Fruit fly (Drosophila melanogaster) whole organism, embryonic: ENCODE measurements around the gene Ubi-p63E.
A peak's percentile ranks its signal among the peaks of the same experiment; 100 is the strongest.

Source experiments
- B-H1 ChIP-seq: fragments of 200-800 bp; sonication (Bioruptor generic); IDR thresholded peaks from 3 replicates; pipeline ENCODE4 v1.3.6; 2022; ENCODE audit warnings: missing biosample characterization, missing genetic modification characterization
- C15 ChIP-seq: fragments of 200-800 bp; sonication (Bioruptor generic); IDR thresholded peaks from 3 replicates; pipeline ENCODE4 v1.3.6; 2022; ENCODE audit warnings: missing biosample characterization, missing genetic modification characterization
- CG11093 ChIP-seq: fragments of 200-800 bp; sonication (Bioruptor generic); IDR thresholded peaks from 3 replicates; pipeline ENCODE4 v1.3.6; 2022; ENCODE audit warnings: missing biosample characterization, missing genetic modification characterization
- CG12219 ChIP-seq: fragments of 200-800 bp; sonication (Bioruptor generic); optimal IDR thresholded peaks from 3 replicates; lab custom pipeline; 2018; ENCODE audit warnings: missing biosample characterization, mild to moderate bottlenecking, missing genetic modification characterization
- CG12391 ChIP-seq: fragments of 200-800 bp; sonication (Bioruptor generic); optimal IDR thresholded peaks from 3 replicates; lab custom pipeline; 2018; ENCODE audit warnings: missing biosample characterization, mild to moderate bottlenecking, missing genetic modification characterization, moderate library complexity
- CG14860 ChIP-seq: fragments of 200-800 bp; sonication (Bioruptor generic); IDR thresholded peaks from 3 replicates; pipeline ENCODE4 v1.3.6; 2022; ENCODE audit warnings: missing biosample characterization, missing genetic modification characterization; ENCODE audit not compliant: partially characterized antibody
- CG15269 ChIP-seq: fragments of 200-800 bp; sonication (Bioruptor generic); optimal IDR thresholded peaks from 2 replicates; lab custom pipeline; 2018; ENCODE audit warnings: missing biosample characterization, mild to moderate bottlenecking, missing genetic modification characterization, moderate library complexity
- CG15601 ChIP-seq: fragments of 200-800 bp; sonication (Bioruptor generic); optimal IDR thresholded peaks from 3 replicates; lab custom pipeline; 2019; ENCODE audit warnings: missing biosample characterization, mild to moderate bottlenecking, missing genetic modification characterization, moderate library complexity
- CG1647 ChIP-seq: fragments of 200-800 bp; sonication (Bioruptor generic); optimal IDR thresholded peaks from 3 replicates; lab custom pipeline; 2016; ENCODE audit warnings: missing biosample characterization, missing genetic modification characterization
- CG16779 ChIP-seq: fragments of 200-800 bp; sonication (Bioruptor generic); IDR thresholded peaks from 2 replicates; pipeline ENCODE4 v1.3.6; 2022; ENCODE audit warnings: missing biosample characterization, missing genetic modification characterization
- CG18619 ChIP-seq: fragments of 200-800 bp; sonication (Bioruptor generic); optimal IDR thresholded peaks from 3 replicates; lab custom pipeline; 2017; ENCODE audit warnings: missing biosample characterization, mild to moderate bottlenecking, missing genetic modification characterization
- CG18764 ChIP-seq: fragments of 200-800 bp; sonication (Bioruptor generic); optimal IDR thresholded peaks from 3 replicates; lab custom pipeline; 2016; ENCODE audit warnings: missing biosample characterization, missing genetic modification characterization
- CG2129 ChIP-seq: fragments of 200-800 bp; sonication (Bioruptor generic); IDR thresholded peaks from 2 replicates; pipeline ENCODE4 v1.3.6; 2022; ENCODE audit warnings: missing biosample characterization, missing genetic modification characterization; ENCODE audit not compliant: partially characterized antibody
- CG31365 ChIP-seq: fragments of 200-800 bp; sonication (Bioruptor generic); optimal IDR thresholded peaks from 2 replicates; lab custom pipeline; 2018; ENCODE audit warnings: missing biosample characterization, mild to moderate bottlenecking, missing genetic modification characterization
- CG42726 ChIP-seq: fragments of 200-800 bp; sonication (Bioruptor generic); IDR thresholded peaks from 2 replicates; pipeline ENCODE4 v1.3.6; 2022; ENCODE audit warnings: missing biosample characterization, missing genetic modification characterization; ENCODE audit not compliant: partially characterized antibody
- CG4282 ChIP-seq: fragments of 200-800 bp; sonication (Bioruptor generic); optimal IDR thresholded peaks from 2 replicates; lab custom pipeline; 2016; ENCODE audit warnings: missing biosample characterization, missing genetic modification characterization
- CG4424 ChIP-seq: fragments of 200-800 bp; sonication (Bioruptor generic); optimal IDR thresholded peaks from 3 replicates; lab custom pipeline; 2016; ENCODE audit warnings: missing biosample characterization, missing genetic modification characterization
- CG7357 ChIP-seq: fragments of 200-800 bp; sonication (Bioruptor generic); IDR thresholded peaks from 3 replicates; pipeline ENCODE4 v1.3.6; 2022; ENCODE audit warnings: missing biosample characterization, missing genetic modification characterization
- CG8281 ChIP-seq: fragments of 200-800 bp; sonication (Bioruptor generic); optimal IDR thresholded peaks from 2 replicates; lab custom pipeline; 2018; ENCODE audit warnings: missing biosample characterization, mild to moderate bottlenecking, missing genetic modification characterization, moderate library complexity
- CG8359 ChIP-seq: fragments of 200-800 bp; sonication (Bioruptor generic); optimal IDR thresholded peaks from 2 replicates; lab custom pipeline; 2017; ENCODE audit warnings: missing biosample characterization, mild to moderate bottlenecking, missing genetic modification characterization, borderline replicate concordance
- CTCF ChIP-seq: fragments of 200-800 bp; sonication (Bioruptor generic); optimal IDR thresholded peaks from 2 replicates; lab custom pipeline; 2017; ENCODE audit warnings: missing biosample characterization, mild to moderate bottlenecking, missing genetic modification characterization, moderate library complexity
- CoRest ChIP-seq: fragments of 200-800 bp; sonication (Bioruptor generic); optimal IDR thresholded peaks from 3 replicates; lab custom pipeline; 2018; ENCODE audit warnings: missing biosample characterization, mild to moderate bottlenecking, missing genetic modification characterization, moderate library complexity
- Dbx ChIP-seq: fragments of 200-800 bp; sonication (Bioruptor generic); IDR thresholded peaks from 3 replicates; pipeline ENCODE4 v1.3.6; 2022; ENCODE audit warnings: missing biosample characterization, missing genetic modification characterization
- Dip2 ChIP-seq: fragments of 200-800 bp; sonication (Bioruptor generic); IDR thresholded peaks from 2 replicates; pipeline ENCODE4 v1.3.6; 2022; ENCODE audit warnings: missing biosample characterization, missing genetic modification characterization
- E2f1 ChIP-seq: fragments of 200-800 bp; sonication (Bioruptor generic); IDR thresholded peaks from 2 replicates; pipeline ENCODE4 v1.3.6; 2022; ENCODE audit warnings: missing biosample characterization, missing genetic modification characterization
- GATAe ChIP-seq: fragments of 200-800 bp; sonication (Bioruptor generic); conservative IDR thresholded peaks from 2 replicates; pipeline ENCODE4 v1.3.6; 2022; ENCODE audit warnings: missing biosample characterization, missing genetic modification characterization
- HHEX ChIP-seq: fragments of 200-800 bp; sonication (Bioruptor generic); optimal IDR thresholded peaks from 3 replicates; lab custom pipeline; 2017; ENCODE audit warnings: missing biosample characterization, mild to moderate bottlenecking, missing genetic modification characterization, missing genetic modification reagents
- MBD-R2 ChIP-seq: fragments of 200-800 bp; sonication (Bioruptor generic); IDR thresholded peaks from 2 replicates; pipeline ENCODE4 v1.3.6; 2022; ENCODE audit warnings: missing biosample characterization, missing genetic modification characterization
- Mes4 ChIP-seq: fragments of 200-800 bp; sonication (Bioruptor generic); optimal IDR thresholded peaks from 2 replicates; lab custom pipeline; 2016; ENCODE audit warnings: missing biosample characterization, missing genetic modification characterization
- Optix ChIP-seq: fragments of 200-800 bp; sonication (Bioruptor generic); IDR thresholded peaks from 3 replicates; pipeline ENCODE4 v1.3.6; 2022; ENCODE audit warnings: missing biosample characterization, missing genetic modification characterization
- Rx ChIP-seq: fragments of 200-800 bp; sonication (Bioruptor generic); IDR thresholded peaks from 2 replicates; pipeline ENCODE4 v1.3.6; 2022; ENCODE audit warnings: missing biosample characterization, missing genetic modification characterization
- Sox102F ChIP-seq: fragments of 200-800 bp; sonication (Bioruptor generic); optimal IDR thresholded peaks from 2 replicates; lab custom pipeline; 2018; ENCODE audit warnings: missing biosample characterization, mild to moderate bottlenecking, missing genetic modification characterization, moderate library complexity
- Xbp1 ChIP-seq: fragments of 200-800 bp; sonication (Bioruptor generic); optimal IDR thresholded peaks from 3 replicates; lab custom pipeline; 2016; ENCODE audit warnings: missing biosample characterization, mild to moderate bottlenecking, missing genetic modification characterization
- ab ChIP-seq: fragments of 200-800 bp; sonication (Bioruptor generic); optimal IDR thresholded peaks from 2 replicates; lab custom pipeline; 2016; ENCODE audit warnings: missing biosample characterization, missing genetic modification characterization
- cato ChIP-seq: fragments of 200-800 bp; sonication (Bioruptor generic); optimal IDR thresholded peaks from 2 replicates; lab custom pipeline; 2016; ENCODE audit warnings: missing biosample characterization, missing genetic modification characterization, borderline replicate concordance
- corto ChIP-seq: fragments of 200-800 bp; sonication (Bioruptor generic); optimal IDR thresholded peaks from 2 replicates; lab custom pipeline; 2016; ENCODE audit warnings: missing biosample characterization, mild to moderate bottlenecking, missing genetic modification characterization, moderate library complexity
- da ChIP-seq: fragments of 200-800 bp; sonication (Bioruptor generic); optimal IDR thresholded peaks from 2 replicates; lab custom pipeline; 2016; ENCODE audit warnings: missing biosample characterization, missing genetic modification characterization
- dpn ChIP-seq, 2 experiments: fragments of 200-800 bp; sonication (Bioruptor generic); optimal IDR thresholded peaks; 3 replicates each; lab custom pipeline; 2016; ENCODE audit warnings: missing biosample characterization in 2 of 2, missing genetic modification characterization in 2 of 2
- ewg ChIP-seq: fragments of 200-800 bp; sonication (Bioruptor generic); optimal IDR thresholded peaks from 3 replicates; lab custom pipeline; 2017; ENCODE audit warnings: mild to moderate bottlenecking, missing biosample characterization, missing genetic modification reagents, missing genetic modification characterization
- fd64A ChIP-seq: fragments of 200-800 bp; sonication (Bioruptor generic); optimal IDR thresholded peaks from 3 replicates; lab custom pipeline; 2018; ENCODE audit warnings: missing biosample characterization, mild to moderate bottlenecking, missing genetic modification characterization
- fu2 ChIP-seq: fragments of 200-800 bp; sonication (Bioruptor generic); optimal IDR thresholded peaks from 2 replicates; lab custom pipeline; 2016; ENCODE audit warnings: missing biosample characterization, missing genetic modification characterization
- lola ChIP-seq, 3 experiments: fragments of >200 bp in 2 of 3; fragments of 200-800 bp in 1 of 3; sonication (Bioruptor generic) in 1 of 3; optimal IDR thresholded peaks; 2 replicates each; lab custom pipeline; 2017 to 2019; ENCODE audit warnings: missing biosample characterization in 3 of 3, missing genetic modification characterization in 3 of 3, mild to moderate bottlenecking in 1 of 3, moderate library complexity in 1 of 3
- prd ChIP-seq, 3 experiments: fragments of >200 bp in 2 of 3; fragments of 200-800 bp in 1 of 3; sonication (Bioruptor generic) in 1 of 3; optimal IDR thresholded peaks in 2 of 3; IDR thresholded peaks in 1 of 3; 2 replicates in 2 of 3; 3 replicates in 1 of 3; pipeline versions ENCODE4 v1.3.6 to Lab custom; 2017 to 2022; ENCODE audit warnings: missing biosample characterization in 1 of 3, missing genetic modification characterization in 1 of 3
- run ChIP-seq: fragments of 200-800 bp; sonication (Bioruptor generic); optimal IDR thresholded peaks from 3 replicates; lab custom pipeline; 2018; ENCODE audit warnings: missing biosample characterization, mild to moderate bottlenecking, missing genetic modification characterization
- schlank ChIP-seq: fragments of 200-800 bp; sonication (Bioruptor generic); optimal IDR thresholded peaks from 2 replicates; lab custom pipeline; 2018; ENCODE audit warnings: missing biosample characterization, mild to moderate bottlenecking, missing genetic modification characterization
- sisA ChIP-seq: fragments of 200-800 bp; sonication (Bioruptor generic); IDR thresholded peaks from 2 replicates; pipeline ENCODE4 v1.3.6; 2022; ENCODE audit warnings: missing biosample characterization, missing genetic modification characterization
- slbo ChIP-seq: fragments of 200-800 bp; sonication (Bioruptor generic); IDR thresholded peaks from 2 replicates; pipeline ENCODE4 v1.3.6; 2022; ENCODE audit warnings: missing biosample characterization, missing genetic modification characterization
- slp2 ChIP-seq: fragments of 200-800 bp; sonication (Bioruptor generic); optimal IDR thresholded peaks from 2 replicates; lab custom pipeline; 2016; ENCODE audit warnings: missing biosample characterization, missing genetic modification characterization
- tup ChIP-seq: fragments of 200-800 bp; sonication (Bioruptor generic); optimal IDR thresholded peaks from 2 replicates; lab custom pipeline; 2016; ENCODE audit warnings: missing biosample characterization, mild to moderate bottlenecking, missing genetic modification characterization, moderate library complexity
- vfl ChIP-seq: fragments of 200-800 bp; sonication (Bioruptor generic); optimal IDR thresholded peaks from 2 replicates; lab custom pipeline; 2016; ENCODE audit warnings: missing biosample characterization, missing genetic modification characterization
- z ChIP-seq: fragments of 200-800 bp; sonication (Bioruptor generic); IDR thresholded peaks from 3 replicates; pipeline ENCODE4 v1.3.6; 2022; ENCODE audit warnings: missing biosample characterization, missing genetic modification characterization

The Ubi-p63E gene

DNA sequence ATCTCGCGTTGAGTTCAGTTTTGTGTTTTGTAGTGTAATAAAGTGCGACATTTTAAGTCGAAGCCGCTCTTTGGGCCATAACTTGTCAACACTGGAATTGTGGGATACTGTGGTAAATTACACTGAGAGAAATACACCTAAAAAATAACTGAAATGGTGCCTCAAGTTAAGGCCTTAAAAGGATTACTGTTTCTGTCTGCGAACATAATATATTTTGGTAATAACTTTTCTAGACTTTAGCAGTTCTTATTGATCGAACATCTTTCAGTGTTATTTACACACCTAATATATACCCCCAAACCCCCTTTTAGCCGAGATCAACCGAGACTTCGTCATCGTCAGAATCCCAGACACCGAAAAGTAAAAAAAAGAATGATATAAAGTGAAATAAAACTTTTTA lies 51.1 kb downstream of the Ubi-p63E start (continued):
- TF ChIP-seq CG14860: no peak
- TF ChIP-seq Xbp1 (GFP tag; lab: Kevin White, UChicago): peak; percentile 45
- no peak for TF ChIP-seq fd64A (GFP tag; lab: Kevin White, UChicago)
- no peak for TF ChIP-seq CG8281 (tag; lab: Kevin White, UChicago)
- no peak for TF ChIP-seq CG31365 (tag; lab: Kevin White, UChicago)
- TF ChIP-seq fu2 (GFP tag; lab: Kevin White, UChicago): no peak
- no peak for TF ChIP-seq slp2 (GFP tag; lab: Kevin White, UChicago)
- peak; percentile 2 for TF ChIP-seq CG1647 (GFP tag; lab: Kevin White, UChicago)
- TF ChIP-seq CTCF (GFP tag; lab: Kevin White, UChicago): no peak
- no peak for TF ChIP-seq CG16779 (GFP tag; lab: Robert Waterston, UW)
- TF ChIP-seq Optix (GFP tag; lab: Robert Waterston, UW): no peak
- no peak for TF ChIP-seq Rx (GFP tag; lab: Robert Waterston, UW)
- no peak for TF ChIP-seq CG18764 (GFP tag; lab: Kevin White, UChicago)
- TF ChIP-seq CG15269: no peak
- TF ChIP-seq ab: no peak
- TF ChIP-seq CG4282 (GFP tag; lab: Kevin White, UChicago): no peak
- TF ChIP-seq prd (optimal IDR thresholded peaks at IDR 0.05; lab: Kevin White, UChicago): no peak
- peak; percentile 34; the same call in 1 of the 3 replicates for TF ChIP-seq prd (GFP tag; IDR thresholded peaks at IDR 0.05; lab: Robert Waterston, UW)
- peak; percentile 61 for TF ChIP-seq CG4424 (GFP tag; lab: Kevin White, UChicago)
- TF ChIP-seq CG2129 (GFP tag; lab: Robert Waterston, UW): no peak
- peak; percentile 57 for TF ChIP-seq Sox102F (GFP tag; lab: Kevin White, UChicago)
- TF ChIP-seq CoRest (tag; lab: Kevin White, UChicago): peak; percentile 41
- no peak for TF ChIP-seq MBD-R2 (GFP tag; lab: Robert Waterston, UW)
- TF ChIP-seq cato (GFP tag; lab: Kevin White, UChicago): no peak
- no peak for TF ChIP-seq E2f1 (GFP tag; lab: Robert Waterston, UW)
- no peak for TF ChIP-seq C15
- no peak for TF ChIP-seq HHEX (GFP tag; lab: Kevin White, UChicago)
- TF ChIP-seq da (GFP tag; lab: Kevin White, UChicago): no peak
- no peak for TF ChIP-seq CG42726 (GFP tag; lab: Robert Waterston, UW)
- TF ChIP-seq Dbx (GFP tag; lab: Robert Waterston, UW): no peak
- peak; percentile 45; the same call in 1 of the 2 replicates for TF ChIP-seq sisA
- TF ChIP-seq GATAe (GFP tag; lab: Robert Waterston, UW): no peak
- peak; percentile 55 for TF ChIP-seq CG12391 (tag; lab: Kevin White, UChicago)
- TF ChIP-seq CG11093 (GFP tag; lab: Robert Waterston, UW): 0 out of 3 replicates have a peak, but pooled peaks have one; percentile 26
- TF ChIP-seq tup (GFP tag; lab: Kevin White, UChicago): no peak
- TF ChIP-seq B-H1: no peak
- no peak for TF ChIP-seq CG18619 (GFP tag; lab: Kevin White, UChicago)
- TF ChIP-seq run (tag; lab: Kevin White, UChicago): no peak
- TF ChIP-seq CG7357 (GFP tag; lab: Robert Waterston, UW): no peak
- peak; percentile 27 for TF ChIP-seq CG12219
- TF ChIP-seq Dip2 (GFP tag; lab: Robert Waterston, UW): no peak
- TF ChIP-seq slbo (GFP tag; lab: Robert Waterston, UW): peak; percentile 74
- TF ChIP-seq Mes4: no peak
- TF ChIP-seq dpn (GFP tag; optimal IDR thresholded peaks at IDR 0.05; lab: Kevin White, UChicago): peak; percentile 14 to 49
- TF ChIP-seq schlank (tag; lab: Kevin White, UChicago): no peak
- TF ChIP-seq corto (GFP tag; lab: Kevin White, UChicago): no peak
- TF ChIP-seq CG15601: peak; percentile 43
- no peak for TF ChIP-seq vfl (GFP tag; lab: Kevin White, UChicago)
- TF ChIP-seq z: no peak
- TF ChIP-seq lola (GFP tag; optimal IDR thresholded peaks at IDR 0.05; lab: Kevin White, UChicago): peak in 1 of 3 experiments; percentile 59
- no peak for TF ChIP-seq CG8359 (GFP tag; lab: Kevin White, UChicago)
- peak; percentile 31 for TF ChIP-seq ewg (GFP tag; lab: Kevin White, UChicago)
